Fruit fly (Drosophila melanogaster) whole organism, embryonic: ENCODE data around the gene drn.
A peak's percentile ranks its signal among the peaks of the same experiment; 100 is the strongest.

Source experiments
- Ada2b ChIP-seq: fragments of 200-800 bp; sonication (Bioruptor generic); IDR thresholded peaks from 2 replicates; pipeline ENCODE4 v1.3.6; 2022; ENCODE audit warnings: missing biosample characterization, missing genetic modification characterization
- Antp ChIP-seq: fragments of 200-800 bp; sonication (Bioruptor generic); optimal IDR thresholded peaks from 3 replicates; lab custom pipeline; 2016; ENCODE audit warnings: missing biosample characterization, missing genetic modification characterization
- BEAF-32 ChIP-seq: fragments of 200-800 bp; sonication (Bioruptor generic); optimal IDR thresholded peaks from 3 replicates; lab custom pipeline; 2017; ENCODE audit warnings: missing biosample characterization, missing genetic modification characterization, mild to moderate bottlenecking, moderate library complexity, missing genetic modification reagents
- Bgb ChIP-seq: fragments of 200-800 bp; sonication (Bioruptor generic); IDR thresholded peaks from 2 replicates; pipeline ENCODE4 v1.3.6; 2022; ENCODE audit warnings: missing biosample characterization, missing genetic modification characterization; ENCODE audit not compliant: partially characterized antibody
- Bteb2 ChIP-seq: fragments of 200-800 bp; sonication (Bioruptor generic); optimal IDR thresholded peaks from 2 replicates; lab custom pipeline; 2016; ENCODE audit warnings: missing biosample characterization, missing genetic modification characterization
- CG11504 ChIP-seq: fragments of 200-800 bp; sonication (Bioruptor generic); optimal IDR thresholded peaks from 3 replicates; lab custom pipeline; 2019; ENCODE audit warnings: missing biosample characterization, mild to moderate bottlenecking, missing genetic modification characterization, moderate library complexity
- CG12155 ChIP-seq: fragments of 200-800 bp; sonication (Bioruptor generic); optimal IDR thresholded peaks from 3 replicates; lab custom pipeline; 2016; ENCODE audit warnings: missing biosample characterization, missing genetic modification characterization
- CG1233 ChIP-seq: fragments of 200-800 bp; sonication (Bioruptor generic); optimal IDR thresholded peaks from 4 replicates; lab custom pipeline; 2018; ENCODE audit warnings: missing biosample characterization, mild to moderate bottlenecking, missing genetic modification characterization
- CG12391 ChIP-seq: fragments of 200-800 bp; sonication (Bioruptor generic); optimal IDR thresholded peaks from 3 replicates; lab custom pipeline; 2018; ENCODE audit warnings: missing biosample characterization, mild to moderate bottlenecking, missing genetic modification characterization, moderate library complexity
- CG14710 ChIP-seq: fragments of 200-800 bp; sonication (Bioruptor generic); optimal IDR thresholded peaks from 3 replicates; lab custom pipeline; 2019; ENCODE audit warnings: missing biosample characterization, mild to moderate bottlenecking, missing genetic modification characterization, moderate library complexity
- CG15514 ChIP-seq: fragments of 200-800 bp; sonication (Bioruptor generic); optimal IDR thresholded peaks from 3 replicates; lab custom pipeline; 2017; ENCODE audit warnings: missing biosample characterization, missing genetic modification characterization, mild to moderate bottlenecking, moderate library complexity, missing genetic modification reagents
- CG17568 ChIP-seq: fragments of 200-800 bp; sonication (Bioruptor generic); optimal IDR thresholded peaks from 2 replicates; lab custom pipeline; 2018; ENCODE audit warnings: missing biosample characterization, mild to moderate bottlenecking, missing genetic modification characterization, moderate library complexity
- CG18476 ChIP-seq: fragments of 200-800 bp; sonication (Bioruptor generic); optimal IDR thresholded peaks from 2 replicates; lab custom pipeline; 2016; ENCODE audit warnings: missing biosample characterization, mild to moderate bottlenecking, missing genetic modification characterization
- CG18599 ChIP-seq: fragments of 200-800 bp; sonication (Bioruptor generic); optimal IDR thresholded peaks from 3 replicates; lab custom pipeline; 2017; ENCODE audit warnings: missing biosample characterization, missing genetic modification characterization, mild to moderate bottlenecking, moderate library complexity, missing genetic modification reagents
- CG18764 ChIP-seq: fragments of 200-800 bp; sonication (Bioruptor generic); optimal IDR thresholded peaks from 3 replicates; lab custom pipeline; 2016; ENCODE audit warnings: missing biosample characterization, missing genetic modification characterization
- CG2875 ChIP-seq: fragments of 200-800 bp; sonication (Bioruptor generic); optimal IDR thresholded peaks from 2 replicates; lab custom pipeline; 2017; ENCODE audit warnings: missing biosample characterization, mild to moderate bottlenecking, missing genetic modification characterization, missing genetic modification reagents
- CG30431 ChIP-seq: fragments of 200-800 bp; sonication (Bioruptor generic); optimal IDR thresholded peaks from 2 replicates; lab custom pipeline; 2017; ENCODE audit warnings: missing biosample characterization, missing genetic modification characterization
- CG32532 ChIP-seq: fragments of 200-800 bp; sonication (Bioruptor generic); IDR thresholded peaks from 2 replicates; pipeline ENCODE4 v1.3.6; 2022; ENCODE audit warnings: missing biosample characterization, missing genetic modification characterization
- CG42726 ChIP-seq: fragments of 200-800 bp; sonication (Bioruptor generic); IDR thresholded peaks from 2 replicates; pipeline ENCODE4 v1.3.6; 2022; ENCODE audit warnings: missing biosample characterization, missing genetic modification characterization; ENCODE audit not compliant: partially characterized antibody
- CG6175 ChIP-seq: fragments of 200-800 bp; sonication (Bioruptor generic); IDR thresholded peaks from 3 replicates; pipeline ENCODE4 v1.3.6; 2022; ENCODE audit warnings: missing biosample characterization, missing genetic modification characterization
- CG6683 ChIP-seq: fragments of 200-800 bp; sonication (Bioruptor generic); optimal IDR thresholded peaks from 2 replicates; lab custom pipeline; 2017; ENCODE audit warnings: missing biosample characterization, mild to moderate bottlenecking, missing genetic modification characterization, missing genetic modification reagents
- CG7963 ChIP-seq: fragments of 200-800 bp; sonication (Bioruptor generic); IDR thresholded peaks from 3 replicates; pipeline ENCODE4 v1.3.6; 2022; ENCODE audit warnings: missing biosample characterization, missing genetic modification characterization; ENCODE audit not compliant: partially characterized antibody
- CG8281 ChIP-seq: fragments of 200-800 bp; sonication (Bioruptor generic); optimal IDR thresholded peaks from 2 replicates; lab custom pipeline; 2018; ENCODE audit warnings: missing biosample characterization, mild to moderate bottlenecking, missing genetic modification characterization, moderate library complexity
- CoRest ChIP-seq: fragments of 200-800 bp; sonication (Bioruptor generic); optimal IDR thresholded peaks from 3 replicates; lab custom pipeline; 2018; ENCODE audit warnings: missing biosample characterization, mild to moderate bottlenecking, missing genetic modification characterization, moderate library complexity
- Doc2 ChIP-seq: fragments of 200-800 bp; sonication (Bioruptor generic); IDR thresholded peaks from 2 replicates; pipeline ENCODE4 v1.3.6; 2022; ENCODE audit warnings: missing biosample characterization, missing genetic modification characterization
- Drgx ChIP-seq: fragments of 200-800 bp; sonication (Bioruptor generic); IDR thresholded peaks from 2 replicates; pipeline ENCODE4 v1.3.6; 2022; ENCODE audit warnings: missing biosample characterization, missing genetic modification characterization
- Fer2 ChIP-seq: fragments of 200-800 bp; sonication (Bioruptor generic); optimal IDR thresholded peaks from 2 replicates; lab custom pipeline; 2018; ENCODE audit warnings: missing biosample characterization, mild to moderate bottlenecking, missing genetic modification characterization, moderate library complexity
- Gsc ChIP-seq: fragments of 200-800 bp; sonication (Bioruptor generic); IDR thresholded peaks from 2 replicates; pipeline ENCODE4 v1.3.6; 2022; ENCODE audit warnings: missing biosample characterization, missing genetic modification characterization
- Gug ChIP-seq: fragments of 200-800 bp; sonication (Bioruptor generic); IDR thresholded peaks from 4 replicates; pipeline ENCODE4 v1.3.6; 2022; ENCODE audit warnings: missing biosample characterization, missing genetic modification characterization
- Jarid2 ChIP-seq: fragments of 200-800 bp; sonication (Bioruptor generic); optimal IDR thresholded peaks from 3 replicates; lab custom pipeline; 2017; ENCODE audit warnings: mild to moderate bottlenecking, missing biosample characterization, missing genetic modification reagents, missing genetic modification characterization
- Mad ChIP-seq: fragments of 200-800 bp; sonication (Bioruptor generic); optimal IDR thresholded peaks from 2 replicates; lab custom pipeline; 2016; ENCODE audit warnings: missing biosample characterization, missing genetic modification characterization
- Six4 ChIP-seq: fragments of 200-800 bp; sonication (Bioruptor generic); optimal IDR thresholded peaks from 2 replicates; lab custom pipeline; 2016; ENCODE audit warnings: missing biosample characterization, missing genetic modification characterization
- Spps ChIP-seq: fragments of 200-800 bp; sonication (Bioruptor generic); optimal IDR thresholded peaks from 2 replicates; lab custom pipeline; 2018; ENCODE audit warnings: missing biosample characterization, mild to moderate bottlenecking, missing genetic modification characterization
- Xrp1 ChIP-seq: fragments of 200-800 bp; sonication (Bioruptor generic); IDR thresholded peaks from 2 replicates; pipeline ENCODE4 v1.3.6; 2022; ENCODE audit warnings: missing biosample characterization, missing genetic modification characterization
- ara ChIP-seq: fragments of 200-800 bp; sonication (Bioruptor generic); IDR thresholded peaks from 2 replicates; pipeline ENCODE4 v1.3.6; 2022; ENCODE audit warnings: missing biosample characterization, missing genetic modification characterization
- chif ChIP-seq, 2 experiments: fragments of 200-800 bp; sonication (Bioruptor generic); optimal IDR thresholded peaks; 3 replicates each; lab custom pipeline; 2016; ENCODE audit warnings: missing biosample characterization in 2 of 2, missing genetic modification characterization in 2 of 2
- disco-r ChIP-seq: fragments of 200-800 bp; sonication (Bioruptor generic); optimal IDR thresholded peaks from 2 replicates; lab custom pipeline; 2016; ENCODE audit warnings: missing biosample characterization, missing genetic modification characterization
- exex ChIP-seq: fragments of 200-800 bp; sonication (Bioruptor generic); optimal IDR thresholded peaks from 4 replicates; lab custom pipeline; 2018; ENCODE audit warnings: missing biosample characterization, mild to moderate bottlenecking, missing genetic modification characterization, moderate library complexity
- ham ChIP-seq: fragments of 200-800 bp; sonication (Bioruptor generic); IDR thresholded peaks from 2 replicates; pipeline ENCODE4 v1.3.6; 2022; ENCODE audit warnings: missing biosample characterization, missing genetic modification characterization
- jigr1 ChIP-seq: fragments of 200-800 bp; sonication (Bioruptor generic); IDR thresholded peaks from 3 replicates; pipeline ENCODE4 v1.3.6; 2022; ENCODE audit warnings: missing biosample characterization, missing genetic modification characterization
- kay ChIP-seq: fragments of 200-800 bp; sonication (Bioruptor generic); optimal IDR thresholded peaks from 2 replicates; lab custom pipeline; 2016; ENCODE audit warnings: missing biosample characterization, missing genetic modification characterization
- peb ChIP-seq: fragments of 200-800 bp; sonication (Bioruptor generic); IDR thresholded peaks from 2 replicates; pipeline ENCODE4 v1.3.6; 2022; ENCODE audit warnings: missing biosample characterization, missing genetic modification characterization
- slp2 ChIP-seq: fragments of 200-800 bp; sonication (Bioruptor generic); optimal IDR thresholded peaks from 2 replicates; lab custom pipeline; 2016; ENCODE audit warnings: missing biosample characterization, missing genetic modification characterization
- sqz ChIP-seq: fragments of 200-800 bp; sonication (Bioruptor generic); optimal IDR thresholded peaks from 3 replicates; lab custom pipeline; 2018; ENCODE audit warnings: missing biosample characterization, mild to moderate bottlenecking, missing genetic modification characterization
- tll ChIP-seq, 2 experiments: fragments of 200-800 bp in 1 of 2; fragments of >200 bp in 1 of 2; sonication (Bioruptor generic) in 1 of 2; optimal IDR thresholded peaks; 2 replicates each; lab custom pipeline; 2017 to 2019; ENCODE audit warnings: missing biosample characterization in 2 of 2, missing genetic modification characterization in 2 of 2, mild to moderate bottlenecking in 1 of 2, moderate library complexity in 1 of 2
- tna ChIP-seq: fragments of 200-800 bp; sonication (Bioruptor generic); IDR thresholded peaks from 2 replicates; pipeline ENCODE4 v1.3.6; 2022; ENCODE audit warnings: missing biosample characterization, missing genetic modification characterization; ENCODE audit not compliant: partially characterized antibody
- tx ChIP-seq: fragments of 200-800 bp; sonication (Bioruptor generic); optimal IDR thresholded peaks from 2 replicates; lab custom pipeline; 2016; ENCODE audit warnings: missing biosample characterization, missing genetic modification characterization
- usp ChIP-seq: fragments of >200 bp; optimal IDR thresholded peaks from 2 replicates; lab custom pipeline; 2017; ENCODE audit warnings: missing biosample characterization, missing genetic modification characterization
- wor ChIP-seq: fragments of 200-800 bp; sonication (Bioruptor generic); IDR thresholded peaks from 2 replicates; pipeline ENCODE4 v1.3.6; 2022; ENCODE audit warnings: missing biosample characterization, missing genetic modification characterization
- zfh1 ChIP-seq: fragments of 200-800 bp; sonication (Bioruptor generic); IDR thresholded peaks from 3 replicates; pipeline ENCODE4 v1.3.6; 2022; ENCODE audit warnings: missing biosample characterization, missing genetic modification characterization

Gene drn

DNA sequence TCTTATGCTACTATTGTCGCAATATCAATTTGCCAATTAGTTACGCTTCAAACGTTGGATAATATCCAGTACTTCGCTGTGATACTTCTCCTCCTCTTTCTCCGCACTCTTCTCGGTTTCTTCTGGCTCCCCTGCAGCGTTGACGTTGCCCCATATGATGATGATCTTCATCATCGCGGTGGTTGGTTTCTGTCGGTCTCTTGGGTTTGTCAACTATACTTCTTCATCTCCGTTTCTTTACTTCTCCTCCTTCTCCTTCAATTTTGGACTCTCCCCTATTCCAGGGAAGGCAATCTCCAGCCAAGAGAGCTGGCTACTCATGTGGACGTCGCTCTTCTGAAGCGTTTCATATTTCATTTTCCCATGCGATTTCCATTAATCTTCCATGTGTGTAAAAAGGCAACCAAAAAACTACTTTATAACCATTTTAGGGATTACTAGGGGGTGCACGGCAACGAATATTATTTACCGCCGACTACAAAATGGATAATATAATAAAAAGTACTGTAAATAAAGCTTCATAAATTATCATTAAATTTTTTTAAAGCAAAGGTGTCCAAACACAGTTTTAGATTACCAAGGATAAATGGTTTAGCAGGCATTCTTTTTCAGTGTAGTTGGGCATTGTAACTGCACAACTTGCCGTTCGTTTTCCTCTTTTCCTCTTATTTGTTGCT, 7.8 kb downstream of the drn start (continued):
- TF ChIP-seq CG1233 (GFP tag; lab: Kevin White, UChicago) (no peak), tx (GFP tag; lab: Kevin White, UChicago) (no peak), CG18764 (GFP tag; lab: Kevin White, UChicago) (no peak), Mad (GFP tag; lab: Kevin White, UChicago) (no peak), Gug (GFP tag; lab: Robert Waterston, UW) (no peak), Drgx (GFP tag; lab: Robert Waterston, UW) (peak; percentile 83), CG17568 (GFP tag; lab: Kevin White, UChicago) (peak; percentile 40), CG18599 (GFP tag; lab: Kevin White, UChicago) (peak; percentile 46), tll (GFP tag; optimal IDR thresholded peaks at IDR 0.05; lab: Kevin White, UChicago) (no peak), Doc2 (GFP tag; lab: Robert Waterston, UW) (no peak), Fer2 (tag; lab: Kevin White, UChicago) (no peak), tna (GFP tag; lab: Robert Waterston, UW) (no peak), BEAF-32 (GFP tag; lab: Kevin White, UChicago) (no peak), Xrp1 (GFP tag; lab: Robert Waterston, UW) (peak; percentile 61), usp (GFP tag; lab: Kevin White, UChicago) (no peak), Bgb (no peak), wor (GFP tag; lab: Robert Waterston, UW) (no peak), chif (GFP tag; optimal IDR thresholded peaks at IDR 0.05; lab: Kevin White, UChicago) (peak in 1 of 2 experiments; percentile 5), CG2875 (GFP tag; lab: Kevin White, UChicago) (no peak), CG7963 (no peak), CG42726 (GFP tag; lab: Robert Waterston, UW) (no peak), disco-r (GFP tag; lab: Kevin White, UChicago) (no peak), ham (no peak), CG15514 (no peak), Ada2b (GFP tag; lab: Robert Waterston, UW) (no peak), CG12391 (tag; lab: Kevin White, UChicago) (peak; percentile 53), exex (tag; lab: Kevin White, UChicago) (no peak), ara (GFP tag; lab: Robert Waterston, UW) (peak; percentile 58), CG30431 (no peak), CG11504 (tag; lab: Kevin White, UChicago) (peak; percentile 6), CG8281 (no peak), kay (GFP tag; lab: Kevin White, UChicago) (no peak), CG6683 (GFP tag; lab: Kevin White, UChicago) (no peak), CG14710 (tag; lab: Kevin White, UChicago) (peak; percentile 5), jigr1 (GFP tag; lab: Robert Waterston, UW) (no peak), Spps (tag; lab: Kevin White, UChicago) (no peak), zfh1 (GFP tag; lab: Robert Waterston, UW) (0 out of 3 replicates have a peak, but pooled peaks have one; percentile 22), Jarid2 (GFP tag; lab: Kevin White, UChicago) (no peak), sqz (GFP tag; lab: Kevin White, UChicago) (no peak), CG12155 (GFP tag; lab: Kevin White, UChicago) (no peak), CG18476 (GFP tag; lab: Kevin White, UChicago) (no peak), CG32532 (GFP tag; lab: Robert Waterston, UW) (no peak), CoRest (tag; lab: Kevin White, UChicago) (no peak), Bteb2 (GFP tag; lab: Kevin White, UChicago) (no peak), Gsc (GFP tag; lab: Robert Waterston, UW) (no peak), slp2 (GFP tag; lab: Kevin White, UChicago) (no peak), Antp (GFP tag; lab: Kevin White, UChicago) (no peak), peb (GFP tag; lab: Robert Waterston, UW) (0 out of 2 replicates have a peak, but pooled peaks have one; percentile 9), Six4 (GFP tag; lab: Kevin White, UChicago) (no peak), CG6175 (GFP tag; lab: Robert Waterston, UW) (no peak)
